Worm (Caenorhabditis elegans) whole organism, young adult: Measurements from ENCODE around the gene F59E11.6.

Experiments used
- B0261.1 ChIP-seq: sonication (generic microtip); optimal IDR thresholded peaks from 2 replicates; lab custom pipeline; 2016; ENCODE audit warnings: mild to moderate bottlenecking, missing genetic modification characterization, moderate library complexity, missing compliant biosample characterization
- B0336.3 ChIP-seq: fragments of 200-800 bp; sonication (Bioruptor generic); IDR thresholded peaks from 2 replicates; pipeline ENCODE4 v1.3.6; 2022; ENCODE audit warnings: missing genetic modification characterization, missing compliant biosample characterization
- D2030.7 ChIP-seq: fragments of 200-800 bp; sonication (Bioruptor generic); IDR thresholded peaks from 2 replicates; pipeline ENCODE4 v1.3.6; 2022; ENCODE audit warnings: missing genetic modification reagents, missing genetic modification characterization, missing compliant biosample characterization
- F10E7.11 ChIP-seq: sonication (generic microtip); optimal IDR thresholded peaks from 2 replicates; lab custom pipeline; 2017; ENCODE audit warnings: mild to moderate bottlenecking, missing genetic modification characterization, moderate library complexity, missing compliant biosample characterization
- F39B2.1 ChIP-seq: fragments of 200-800 bp; sonication (Bioruptor generic); IDR thresholded peaks from 2 replicates; pipeline ENCODE4 v1.3.6; 2022; ENCODE audit warnings: missing genetic modification reagents, missing genetic modification characterization, missing compliant biosample characterization
- F49E8.2 ChIP-seq: sonication (generic microtip); optimal IDR thresholded peaks from 3 replicates; lab custom pipeline; 2017; ENCODE audit warnings: missing genetic modification characterization, mild to moderate bottlenecking, missing compliant biosample characterization, antibody characterized with exemption, moderate library complexity; ENCODE audit not compliant: insufficient read depth
- K11D2.4 ChIP-seq: fragments of 200-800 bp; sonication (Bioruptor generic); IDR thresholded peaks from 2 replicates; pipeline ENCODE4 v1.3.6; 2022; ENCODE audit warnings: missing genetic modification reagents, missing genetic modification characterization, missing compliant biosample characterization
- Y79H2A.3 ChIP-seq: fragments of 200-800 bp; sonication (Bioruptor generic); conservative IDR thresholded peaks from 2 replicates; pipeline ENCODE4 v1.3.6; 2022; ENCODE audit warnings: missing genetic modification reagents, missing genetic modification characterization, missing compliant biosample characterization
- ama-1 ChIP-seq, 3 experiments: fragments of 150-350 bp in 1 of 3; sonication (generic microtip) in 2 of 3; optimal IDR thresholded peaks; 2 replicates each; lab custom pipeline; 2014 to 2018; ENCODE audit warnings: missing biosample characterization in 2 of 3, missing genetic modification characterization in 2 of 3, missing genetic modification reagents in 2 of 3
- atf-7 ChIP-seq: sonication (generic microtip); optimal IDR thresholded peaks from 2 replicates; lab custom pipeline; 2017; ENCODE audit warnings: mild to moderate bottlenecking, missing genetic modification characterization, missing compliant biosample characterization
- athp-1 ChIP-seq: sonication (generic microtip); optimal IDR thresholded peaks from 2 replicates; lab custom pipeline; 2017; ENCODE audit warnings: mild to moderate bottlenecking, missing genetic modification characterization, missing compliant biosample characterization
- ccch-3 ChIP-seq: fragments of 200-800 bp; sonication (Bioruptor generic); optimal IDR thresholded peaks from 2 replicates; lab custom pipeline; 2018; ENCODE audit warnings: mild to moderate bottlenecking, missing genetic modification characterization, missing compliant biosample characterization
- die-1 ChIP-seq: sonication (generic microtip); optimal IDR thresholded peaks from 2 replicates; lab custom pipeline; 2016; ENCODE audit warnings: missing genotype, mild to moderate bottlenecking, missing genetic modification characterization, missing compliant biosample characterization
- dox-1 ChIP-seq: fragments of 200-800 bp; sonication (Bioruptor generic); IDR thresholded peaks from 2 replicates; pipeline ENCODE4 v1.3.6; 2022; ENCODE audit warnings: missing genetic modification reagents, missing genetic modification characterization, missing compliant biosample characterization
- dpl-1 ChIP-seq: fragments of 150-350 bp; optimal IDR thresholded peaks from 2 replicates; lab custom pipeline; 2014; ENCODE audit warnings: missing biosample characterization, missing genetic modification reagents, missing genetic modification characterization
- gei-17 ChIP-seq: fragments of 200-800 bp; sonication (Bioruptor generic); optimal IDR thresholded peaks from 2 replicates; lab custom pipeline; 2018; ENCODE audit warnings: mild to moderate bottlenecking, missing genetic modification characterization, missing compliant biosample characterization
- hlh-12 ChIP-seq: sonication (generic microtip); optimal IDR thresholded peaks from 2 replicates; lab custom pipeline; 2016; ENCODE audit warnings: missing genetic modification characterization, missing compliant biosample characterization
- hmg-1.2 ChIP-seq: fragments of 200-800 bp; sonication (Bioruptor generic); IDR thresholded peaks from 2 replicates; pipeline ENCODE4 v1.3.6; 2022; ENCODE audit warnings: missing genetic modification reagents, missing genetic modification characterization, missing compliant biosample characterization
- hmg-20 ChIP-seq: fragments of 200-800 bp; sonication (Bioruptor generic); IDR thresholded peaks from 2 replicates; pipeline ENCODE4 v1.3.6; 2022; ENCODE audit warnings: missing genetic modification reagents, missing genetic modification characterization, missing compliant biosample characterization
- hrde-1 ChIP-seq: sonication (generic microtip); optimal IDR thresholded peaks from 2 replicates; lab custom pipeline; 2016; ENCODE audit warnings: missing genetic modification characterization, mild to moderate bottlenecking, missing compliant biosample characterization, moderate library complexity, missing genotype, missing genetic modification reagents, borderline replicate concordance
- lin-26 ChIP-seq: fragments of 200-800 bp; sonication (Bioruptor generic); IDR thresholded peaks from 2 replicates; pipeline ENCODE4 v1.3.6; 2022; ENCODE audit warnings: missing genetic modification reagents, missing genetic modification characterization, missing compliant biosample characterization
- lsl-1 ChIP-seq: fragments of 200-800 bp; sonication (Bioruptor generic); optimal IDR thresholded peaks from 2 replicates; lab custom pipeline; 2018; ENCODE audit warnings: mild to moderate bottlenecking, missing genetic modification characterization, moderate library complexity, missing compliant biosample characterization
- nhr-179 ChIP-seq: sonication (generic microtip); optimal IDR thresholded peaks from 2 replicates; lab custom pipeline; 2016; ENCODE audit warnings: mild to moderate bottlenecking, missing genetic modification characterization, missing compliant biosample characterization
- nhr-27 ChIP-seq: fragments of 200-800 bp; sonication (Bioruptor generic); optimal IDR thresholded peaks from 2 replicates; lab custom pipeline; 2018; ENCODE audit warnings: mild to moderate bottlenecking, missing genetic modification characterization, moderate library complexity, missing compliant biosample characterization
- nhr-80 ChIP-seq: sonication (generic microtip); optimal IDR thresholded peaks from 2 replicates; lab custom pipeline; 2016; ENCODE audit warnings: missing genetic modification characterization, missing compliant biosample characterization
- pbrm-1 ChIP-seq: fragments of 200-800 bp; sonication (Bioruptor generic); IDR thresholded peaks from 2 replicates; pipeline ENCODE4 v1.3.6; 2022; ENCODE audit warnings: missing genetic modification reagents, missing genetic modification characterization, missing compliant biosample characterization
- rcor-1 ChIP-seq: fragments of 200-800 bp; sonication (Bioruptor generic); IDR thresholded peaks from 2 replicates; pipeline ENCODE4 v1.3.6; 2022; ENCODE audit warnings: missing genetic modification reagents, missing genetic modification characterization, missing compliant biosample characterization
- rec-8 ChIP-seq, 2 experiments: sonication (generic microtip); optimal IDR thresholded peaks; 2 replicates each; lab custom pipeline; 2016; ENCODE audit warnings: mild to moderate bottlenecking in 2 of 2, missing genetic modification characterization in 2 of 2, missing genetic modification reagents in 2 of 2, missing genotype in 2 of 2, missing biosample characterization in 1 of 2, missing compliant biosample characterization in 1 of 2, moderate library complexity in 1 of 2
- repo-1 ChIP-seq: sonication (generic microtip); optimal IDR thresholded peaks from 2 replicates; lab custom pipeline; 2017; ENCODE audit warnings: mild to moderate bottlenecking, missing genetic modification characterization, missing compliant biosample characterization
- sdz-38 ChIP-seq: sonication (generic microtip); optimal IDR thresholded peaks from 2 replicates; lab custom pipeline; 2016; ENCODE audit warnings: missing genotype, missing genetic modification characterization, missing compliant biosample characterization
- snpc-1.3 ChIP-seq: sonication (generic microtip); optimal IDR thresholded peaks from 2 replicates; lab custom pipeline; 2017; ENCODE audit warnings: missing genetic modification characterization, mild to moderate bottlenecking, missing compliant biosample characterization, antibody characterized with exemption, moderate library complexity, missing genotype, missing genetic modification reagents; ENCODE audit not compliant: insufficient read depth
- snpc-4 ChIP-seq, 5 experiments: fragments of 150-350 bp in 1 of 5; sonication (generic microtip) in 4 of 5; optimal IDR thresholded peaks; 2 replicates each; lab custom pipeline; 2014 to 2018; ENCODE audit warnings: missing genetic modification characterization in 5 of 5, missing biosample characterization in 3 of 5, antibody characterized with exemption in 2 of 5, mild to moderate bottlenecking in 2 of 5, missing compliant biosample characterization in 2 of 5, missing genotype in 2 of 5, moderate library complexity in 2 of 5, missing genetic modification reagents in 1 of 5
- sptf-2 ChIP-seq: fragments of 200-800 bp; sonication (Bioruptor generic); optimal IDR thresholded peaks from 2 replicates; lab custom pipeline; 2018; ENCODE audit warnings: mild to moderate bottlenecking, missing genetic modification characterization, missing compliant biosample characterization
- tbp1 ChIP-seq: fragments of 200-800 bp; sonication (Bioruptor generic); optimal IDR thresholded peaks from 2 replicates; lab custom pipeline; 2018; ENCODE audit warnings: mild to moderate bottlenecking, missing genetic modification characterization, missing compliant biosample characterization
- tbx-9 ChIP-seq: sonication (generic microtip); optimal IDR thresholded peaks from 2 replicates; lab custom pipeline; 2016; ENCODE audit warnings: borderline replicate concordance, missing genetic modification characterization, inconsistent platforms, missing compliant biosample characterization
- unc-130 ChIP-seq: sonication (generic microtip); optimal IDR thresholded peaks from 2 replicates; lab custom pipeline; 2016; ENCODE audit warnings: missing genetic modification reagents, missing genetic modification characterization, missing compliant biosample characterization
- zfh-2 ChIP-seq: fragments of 200-800 bp; sonication (Bioruptor generic); conservative IDR thresholded peaks from 2 replicates; pipeline ENCODE4 v1.3.6; 2022; ENCODE audit warnings: missing genetic modification reagents, missing genetic modification characterization, missing compliant biosample characterization
- ztf-25 ChIP-seq: fragments of 200-800 bp; sonication (Bioruptor generic); IDR thresholded peaks from 2 replicates; pipeline ENCODE4 v1.3.6; 2022; ENCODE audit warnings: missing genetic modification reagents, missing genetic modification characterization, missing compliant biosample characterization
- ztf-6 ChIP-seq: fragments of 200-800 bp; sonication (Bioruptor generic); IDR thresholded peaks from 2 replicates; pipeline ENCODE4 v1.3.6; 2022; ENCODE audit warnings: missing genetic modification reagents, missing genetic modification characterization, missing compliant biosample characterization

Gene F59E11.6

DNA sequence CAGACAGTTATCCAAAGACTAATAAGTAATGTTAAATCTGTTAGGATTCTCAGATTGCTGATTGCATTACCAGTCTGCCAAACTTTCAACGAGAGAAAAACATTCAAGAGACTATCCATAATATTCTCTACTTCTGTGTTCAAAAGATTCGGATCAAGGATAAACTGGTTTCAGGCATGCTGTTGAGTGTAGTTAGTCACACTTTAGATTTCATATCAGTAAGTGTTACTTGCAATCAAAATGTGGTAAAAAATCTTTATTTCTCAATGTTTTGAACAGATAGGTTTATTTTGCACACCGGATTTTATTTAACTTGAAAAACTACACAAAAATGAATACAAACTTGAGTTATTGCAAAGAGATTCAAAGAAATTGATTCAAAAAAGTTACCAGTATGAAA lies 30.5 kb downstream of the F59E11.6 start, which contains the start of gene oac-41:
Gene oac-41, minus strand, starts transcription at position 101 of the 400 bp plus-strand sequence.
- TF ChIP-seq dox-1 (GFP tag; lab: Robert Waterston, UW) (no peak), nhr-27 (tag; lab: Kevin White, UChicago) (no peak), B0336.3 (GFP tag; lab: Robert Waterston, UW) (no peak), snpc-1.3 (tag; lab: Kevin White, UChicago) (no peak), tbp1 (no peak), F39B2.1 (no peak), gei-17 (no peak), die-1 (tag; lab: Kevin White, UChicago) (no peak), ama-1 (optimal IDR thresholded peaks at IDR 0.05; lab: Kevin White, UChicago) (no peak), ama-1 (GFP tag; optimal IDR thresholded peaks at IDR 0.05; lab: Kevin White, UChicago) (no peak), sdz-38 (tag; lab: Kevin White, UChicago) (no peak), hrde-1 (tag; lab: Kevin White, UChicago) (no peak), atf-7 (tag; lab: Kevin White, UChicago) (no peak), athp-1 (tag; lab: Kevin White, UChicago) (no peak), nhr-80 (tag; lab: Kevin White, UChicago) (no peak)

DNA sequence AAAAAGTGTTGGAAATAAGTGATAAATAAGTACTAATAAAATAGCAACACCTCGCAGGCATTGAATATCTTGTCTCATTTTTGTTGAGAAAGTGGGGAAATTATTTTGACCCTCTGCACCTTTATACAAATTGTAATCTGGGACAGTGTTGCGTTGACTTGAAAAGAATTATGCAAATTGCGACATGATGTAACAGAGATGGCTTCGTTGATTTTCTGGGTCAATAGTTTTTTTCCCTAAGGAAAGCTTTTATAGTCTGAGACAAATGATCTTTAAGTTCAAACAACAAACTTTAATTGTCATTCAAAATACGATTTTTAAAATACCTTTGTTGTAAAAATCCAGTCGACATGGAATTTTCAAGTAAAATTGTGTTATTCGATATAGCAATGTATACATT lies 33.1 kb downstream of the F59E11.6 start, which contains the start of gene bus-1:
Gene bus-1, minus strand, starts transcription at position 101 of the 400 bp plus-strand sequence.
- no peak for TF ChIP-seq gei-17
- no peak for TF ChIP-seq snpc-4 (GFP tag; optimal IDR thresholded peaks at IDR 0.05; lab: Kevin White, UChicago)
- no peak for TF ChIP-seq snpc-4 (tag; optimal IDR thresholded peaks at IDR 0.05; lab: Kevin White, UChicago)
- TF ChIP-seq, all 124 proteins: peak for 0

DNA sequence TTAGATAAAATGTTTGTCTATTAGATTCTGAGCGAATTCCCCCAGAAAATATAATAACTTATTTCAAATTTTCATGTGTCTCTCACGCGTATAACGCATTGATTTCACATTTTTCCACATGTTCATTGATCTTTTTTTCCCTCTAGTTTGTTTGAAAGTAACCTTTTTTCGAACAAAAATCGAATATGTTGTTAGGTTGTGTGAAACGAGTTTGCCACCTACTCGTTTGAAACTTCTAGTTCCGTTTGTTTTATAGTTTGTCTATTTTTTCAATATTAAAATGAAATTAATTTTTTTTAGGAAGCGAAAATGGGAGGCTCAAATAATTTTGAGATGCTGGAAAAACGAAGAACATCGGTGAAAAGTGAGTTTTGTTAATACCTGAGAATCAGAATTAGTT lies 38.7 kb downstream of the F59E11.6 start, which contains the start of gene C25E10.5:
Gene C25E10.5, plus strand, starts transcription at position 301 of the 400 bp plus-strand sequence.
- TF ChIP-seq nhr-179 (tag; lab: Kevin White, UChicago): no peak
- TF ChIP-seq tbp1: no peak
- no peak for TF ChIP-seq hlh-12
- no peak for TF ChIP-seq unc-130 (GFP tag; lab: Kevin White, UChicago)
- no peak for TF ChIP-seq zfh-2
- no peak for TF ChIP-seq gei-17
- no peak for TF ChIP-seq hmg-20 (GFP tag; lab: Robert Waterston, UW)
- no peak for TF ChIP-seq F39B2.1
- no peak for TF ChIP-seq ztf-25 (GFP tag; lab: Robert Waterston, UW)
- no peak for TF ChIP-seq ccch-3 (GFP tag; lab: Kevin White, UChicago)
- TF ChIP-seq ztf-6 (GFP tag; lab: Robert Waterston, UW): no peak
- TF ChIP-seq B0261.1 (tag; lab: Kevin White, UChicago): no peak
- TF ChIP-seq repo-1 (tag; lab: Kevin White, UChicago): no peak
- TF ChIP-seq F49E8.2 (tag; lab: Kevin White, UChicago): no peak
- no peak for TF ChIP-seq rcor-1 (GFP tag; lab: Robert Waterston, UW)

DNA sequence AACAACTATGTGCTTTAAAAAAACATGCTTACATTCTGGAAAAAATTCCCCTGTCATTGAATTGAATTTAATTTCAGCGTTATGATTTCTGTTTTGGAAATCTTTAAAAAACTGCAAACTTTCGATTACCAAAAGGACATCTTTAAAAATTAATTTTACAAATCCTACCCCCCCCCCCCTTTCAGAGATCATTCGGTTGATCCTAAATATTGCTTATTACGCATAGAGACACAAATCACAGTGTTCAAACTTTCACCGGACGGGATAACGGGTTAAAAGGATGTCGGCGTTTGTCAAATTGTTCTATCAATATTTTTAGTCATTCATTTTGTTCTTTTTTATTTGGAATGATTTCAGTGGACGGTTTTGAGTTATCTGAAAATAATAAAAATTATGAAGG lies 41.7 kb downstream of the F59E11.6 start, which contains the start of gene C25E10.4:
Gene C25E10.4, plus strand, starts transcription at position 301 of the 400 bp plus-strand sequence.
- TF ChIP-seq lsl-1 (GFP tag; lab: Kevin White, UChicago): no peak
- no peak for TF ChIP-seq hmg-1.2 (GFP tag; lab: Robert Waterston, UW)
- no peak for TF ChIP-seq ccch-3 (GFP tag; lab: Kevin White, UChicago)
- no peak for TF ChIP-seq Y79H2A.3 (GFP tag; lab: Robert Waterston, UW)
- TF ChIP-seq F10E7.11 (tag; lab: Kevin White, UChicago): no peak
- TF ChIP-seq gei-17: no peak
- TF ChIP-seq lin-26: no peak
- no peak for TF ChIP-seq K11D2.4
- no peak for TF ChIP-seq D2030.7 (GFP tag; lab: Robert Waterston, UW)
- no peak for TF ChIP-seq rec-8 (tag; optimal IDR thresholded peaks at IDR 0.05; lab: Kevin White, UChicago)
- TF ChIP-seq tbx-9: no peak
- TF ChIP-seq sptf-2 (GFP tag; lab: Kevin White, UChicago): no peak
- no peak for TF ChIP-seq dpl-1 (GFP tag; lab: Kevin White, UChicago)
- TF ChIP-seq pbrm-1 (GFP tag; lab: Robert Waterston, UW): no peak
